Worm (Caenorhabditis elegans): ENCODE measurements around the gene twk-31.

twk-31 gene

DNA sequence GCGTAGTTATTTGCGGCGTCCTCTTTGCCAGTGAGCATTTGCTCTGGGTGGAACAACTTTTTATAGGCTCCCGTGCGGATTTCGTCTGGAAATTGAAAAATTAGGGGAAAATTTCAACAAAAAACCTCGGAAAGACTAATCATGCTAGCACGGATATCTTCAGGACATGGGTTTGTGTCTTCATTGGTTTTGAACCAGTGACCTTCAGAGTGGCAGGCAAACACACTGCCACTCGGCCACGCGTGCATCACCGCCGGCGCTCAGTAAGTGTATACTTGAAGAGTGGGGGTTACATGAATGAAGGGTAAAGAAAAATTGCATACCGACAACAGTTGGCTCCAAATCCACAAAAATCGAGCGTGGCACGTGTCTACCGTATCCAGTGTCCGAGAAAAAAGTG lies 39.2 kb upstream of the twk-31 start (continued):
- TF ChIP-seq dmd-4 (tag; optimal IDR thresholded peaks at IDR 0.05; ENCODE audit: borderline replicate concordance): peak; percentile 74
- TF ChIP-seq F13H6.1 (tag; optimal IDR thresholded peaks at IDR 0.05): peak; percentile 59
- peak; percentile 78 for TF ChIP-seq K02D7.2 (tag; optimal IDR thresholded peaks at IDR 0.05)
- peak; percentile 84 for TF ChIP-seq tbx-2 (tag; optimal IDR thresholded peaks at IDR 0.05)
- TF ChIP-seq pqm-1 (tag; optimal IDR thresholded peaks at IDR 0.05): peak; percentile 27
- peak; percentile 90 for TF ChIP-seq elt-2 (tag; optimal IDR thresholded peaks at IDR 0.05)
- TF ChIP-seq hlh-13 (GFP tag; optimal IDR thresholded peaks at IDR 0.05): peak; percentile 84
- TF ChIP-seq pha-2 (tag; optimal IDR thresholded peaks at IDR 0.05): peak; percentile 87
- TF ChIP-seq ets-4 (tag; optimal IDR thresholded peaks at IDR 0.05): peak; percentile 35
- TF ChIP-seq fax-1 (tag; optimal IDR thresholded peaks at IDR 0.05): peak; percentile 77
- TF ChIP-seq hlh-30 (tag; optimal IDR thresholded peaks at IDR 0.05; ENCODE audit: insufficient read depth): peak; percentile 53
- peak; percentile 83 for TF ChIP-seq sdc-2 (tag; optimal IDR thresholded peaks at IDR 0.05)
- TF ChIP-seq ama-1 (optimal IDR thresholded peaks at IDR 0.05): no peak
- TF ChIP-seq T23F11.4 (GFP tag; optimal IDR thresholded peaks at IDR 0.05): peak; percentile 64
- peak; percentile 65 for TF ChIP-seq K09A11.1 (tag; optimal IDR thresholded peaks at IDR 0.05; ENCODE audit: insufficient read depth)
- peak; percentile 88 for TF ChIP-seq C38D4.7 (GFP tag; optimal IDR thresholded peaks at IDR 0.05)

DNA sequence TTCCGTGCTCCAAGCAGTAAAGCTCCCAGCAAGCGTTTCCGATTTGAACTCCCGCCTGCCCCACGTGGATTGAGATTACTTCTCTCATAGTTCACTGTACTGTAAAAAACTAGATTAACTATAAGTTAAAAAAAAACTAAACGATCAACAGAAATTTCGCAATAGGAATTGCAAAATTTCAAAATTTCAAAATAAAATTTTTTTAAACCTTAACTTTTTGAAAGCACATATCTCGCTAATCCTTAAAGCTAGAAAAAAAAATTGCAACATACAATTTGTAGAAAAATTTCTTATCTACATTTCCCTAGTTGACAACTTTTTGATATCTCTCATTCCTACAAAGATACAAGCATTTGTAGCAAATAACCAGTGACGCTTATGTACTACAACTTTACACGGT lies 38.8 kb upstream of the twk-31 start, which contains the start of gene tba-7:
Gene tba-7 (minus strand): TSS at position 101 of the 400 bp plus-strand sequence.
- TF ChIP-seq pqm-1 (tag; optimal IDR thresholded peaks at IDR 0.05) (no peak), tbx-2 (tag; optimal IDR thresholded peaks at IDR 0.05) (no peak), sdc-2 (tag; optimal IDR thresholded peaks at IDR 0.05) (no peak), pag-3 (tag; optimal IDR thresholded peaks at IDR 0.05; ENCODE audit: borderline replicate concordance) (no peak), lin-11 (tag; optimal IDR thresholded peaks at IDR 0.05) (no peak), npax-4 (tag; optimal IDR thresholded peaks at IDR 0.05) (no peak), fkh-6 (tag; optimal IDR thresholded peaks at IDR 0.05) (no peak), pat-9 (tag; optimal IDR thresholded peaks at IDR 0.05) (no peak), madf-2 (tag; optimal IDR thresholded peaks at IDR 0.05) (no peak), pros-1 (tag; optimal IDR thresholded peaks at IDR 0.05) (no peak), hlh-6 (tag; optimal IDR thresholded peaks at IDR 0.05) (no peak), che-1 (tag; optimal IDR thresholded peaks at IDR 0.05) (no peak), ets-4 (tag; optimal IDR thresholded peaks at IDR 0.05) (no peak), ceh-30 (tag; optimal IDR thresholded peaks at IDR 0.05) (no peak), pax-1 (tag; optimal IDR thresholded peaks at IDR 0.05) (no peak), C38D4.7 (GFP tag; optimal IDR thresholded peaks at IDR 0.05) (no peak), ceh-2 (tag; optimal IDR thresholded peaks at IDR 0.05) (no peak), sox-2 (GFP tag; IDR thresholded peaks at IDR 0.05) (no peak), unc-86 (tag; optimal IDR thresholded peaks at IDR 0.05) (no peak)

DNA sequence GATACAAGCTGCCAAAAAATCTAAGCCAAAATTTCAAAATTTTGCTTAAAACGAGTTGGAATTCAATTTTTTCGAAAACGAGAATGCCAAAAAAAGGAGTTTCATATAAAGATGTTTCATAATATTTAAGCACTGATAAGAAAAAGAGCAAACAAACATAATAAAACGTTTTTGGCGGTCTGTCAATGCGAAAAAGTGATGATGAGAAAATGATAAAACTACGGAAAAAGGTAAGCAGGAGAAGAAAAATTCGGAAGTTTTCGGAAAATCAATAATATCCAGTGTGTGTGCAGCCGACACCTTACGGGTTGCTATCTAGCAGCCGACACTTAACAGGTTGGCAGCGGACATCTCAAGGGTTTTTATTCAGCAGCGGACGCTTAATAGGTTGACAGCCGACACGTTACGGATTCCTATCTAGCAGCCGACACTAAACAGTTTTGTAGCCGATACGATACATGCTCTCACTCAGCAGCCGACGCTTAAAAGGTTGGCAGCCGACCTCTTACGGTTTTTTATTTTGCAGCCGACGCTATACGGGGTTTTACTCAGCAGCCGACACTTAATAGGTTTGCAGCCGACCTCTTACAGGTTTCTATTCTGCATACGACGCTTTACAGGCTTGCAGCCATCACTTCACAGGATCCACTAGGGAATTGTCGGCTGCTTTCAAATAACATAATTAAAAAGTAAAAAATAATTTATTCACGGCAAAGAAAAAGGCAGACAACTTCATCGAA lies 38.1 kb upstream of the twk-31 start:
- TF ChIP-seq pax-1 (tag; optimal IDR thresholded peaks at IDR 0.05) (no peak), rnt-1 (tag; optimal IDR thresholded peaks at IDR 0.05) (no peak), sox-2 (GFP tag; IDR thresholded peaks at IDR 0.05) (no peak), ceh-30 (tag; optimal IDR thresholded peaks at IDR 0.05) (no peak), hlh-15 (tag; optimal IDR thresholded peaks at IDR 0.05) (no peak), ceh-2 (tag; optimal IDR thresholded peaks at IDR 0.05) (no peak), pag-3 (tag; optimal IDR thresholded peaks at IDR 0.05; ENCODE audit: borderline replicate concordance) (no peak), ceh-22 (tag; optimal IDR thresholded peaks at IDR 0.05) (no peak), hlh-6 (tag; optimal IDR thresholded peaks at IDR 0.05) (no peak), pqm-1 (tag; optimal IDR thresholded peaks at IDR 0.05) (no peak), unc-42 (tag; optimal IDR thresholded peaks at IDR 0.05) (no peak)

DNA sequence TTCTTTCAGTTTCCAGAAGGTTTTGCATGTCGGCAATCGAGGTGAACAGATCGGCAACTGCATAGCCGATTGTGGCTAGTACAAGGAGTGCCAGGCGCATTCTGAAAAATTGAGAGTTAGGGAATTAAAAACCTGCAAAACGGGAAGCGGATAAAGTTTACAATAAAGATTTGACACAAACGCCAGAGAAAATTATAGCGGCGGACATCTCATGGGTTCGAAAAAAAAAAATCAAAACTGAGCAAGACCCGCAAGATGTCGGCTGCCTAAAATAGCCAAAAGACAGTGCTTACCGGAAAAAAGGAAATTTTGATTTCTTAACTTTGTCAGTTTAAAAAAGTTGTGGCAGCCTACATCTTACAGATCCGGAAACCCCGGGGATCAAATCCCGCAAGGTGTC lies 32.6 kb upstream of the twk-31 start, which contains the start of gene dpy-18:
Gene dpy-18 (minus strand): TSS at position 101 of the 400 bp plus-strand sequence.
- TF ChIP-seq ets-4 (tag; optimal IDR thresholded peaks at IDR 0.05) (no peak), unc-55 (GFP tag; optimal IDR thresholded peaks at IDR 0.05) (no peak), che-1 (tag; optimal IDR thresholded peaks at IDR 0.05) (no peak), pax-1 (tag; optimal IDR thresholded peaks at IDR 0.05) (no peak), ceh-34 (tag; optimal IDR thresholded peaks at IDR 0.05) (no peak), Y22D7AL.16 (tag; optimal IDR thresholded peaks at IDR 0.05) (no peak), sdc-2 (tag; optimal IDR thresholded peaks at IDR 0.05) (no peak), syd-9 (tag; optimal IDR thresholded peaks at IDR 0.05) (no peak)
